Worm (Caenorhabditis elegans) whole organism, L2 larva: ENCODE results near the gene chch-3.

Source experiments
- C34F6.9 ChIP-seq: fragments of 150-350 bp; optimal IDR thresholded peaks from 2 replicates; lab custom pipeline; 2014; ENCODE audit warnings: missing biosample characterization, missing genetic modification characterization
- F13H6.1 ChIP-seq: sonication (generic microtip); optimal IDR thresholded peaks from 2 replicates; lab custom pipeline; 2016; ENCODE audit warnings: missing genetic modification characterization, missing compliant biosample characterization
- R02D3.7 ChIP-seq: fragments of 150-350 bp; optimal IDR thresholded peaks from 2 replicates; lab custom pipeline; 2014; ENCODE audit warnings: missing biosample characterization, missing genetic modification characterization
- Y55F3AM.14 ChIP-seq: fragments of 200-800 bp; sonication (Bioruptor generic); optimal IDR thresholded peaks from 2 replicates; lab custom pipeline; 2018; ENCODE audit warnings: mild to moderate bottlenecking, missing genetic modification characterization, missing compliant biosample characterization
- aly-2 ChIP-seq: fragments of 150-350 bp; optimal IDR thresholded peaks from 2 replicates; lab custom pipeline; 2014; ENCODE audit warnings: missing biosample characterization, missing genetic modification characterization
- ama-1 ChIP-seq: fragments of 150-350 bp; optimal IDR thresholded peaks from 2 replicates; lab custom pipeline; 2018; ENCODE audit warnings: inconsistent platforms
- ceh-16 ChIP-seq: fragments of 150-350 bp; optimal IDR thresholded peaks from 2 replicates; lab custom pipeline; 2014; ENCODE audit warnings: missing biosample characterization, missing genetic modification characterization
- crh-2 ChIP-seq: sonication (generic microtip); optimal IDR thresholded peaks from 2 replicates; lab custom pipeline; 2017; ENCODE audit warnings: missing biosample characterization, missing genetic modification characterization
- egl-27 ChIP-seq: sonication (generic microtip); optimal IDR thresholded peaks from 3 replicates; lab custom pipeline; 2017; ENCODE audit warnings: missing biosample characterization, missing genetic modification reagents, missing genetic modification characterization
- elt-1 ChIP-seq: fragments of 150-350 bp; optimal IDR thresholded peaks from 2 replicates; lab custom pipeline; 2014; ENCODE audit warnings: missing biosample characterization, missing genetic modification characterization
- elt-3 ChIP-seq: sonication (generic microtip); optimal IDR thresholded peaks from 2 replicates; lab custom pipeline; 2017; ENCODE audit warnings: missing biosample characterization, missing genetic modification characterization
- fos-1 ChIP-seq: fragments of 150-350 bp; optimal IDR thresholded peaks from 2 replicates; lab custom pipeline; 2014; ENCODE audit warnings: missing biosample characterization, missing genetic modification characterization
- gmeb-1 ChIP-seq: fragments of 150-350 bp; optimal IDR thresholded peaks from 2 replicates; lab custom pipeline; 2014; ENCODE audit warnings: missing biosample characterization, missing genetic modification characterization
- lin-13 ChIP-seq: fragments of 150-350 bp; optimal IDR thresholded peaks from 2 replicates; lab custom pipeline; 2014; ENCODE audit warnings: missing biosample characterization, missing genetic modification reagents, missing genetic modification characterization
- lin-39 ChIP-seq: fragments of 150-350 bp; optimal IDR thresholded peaks from 2 replicates; lab custom pipeline; 2014; ENCODE audit warnings: missing biosample characterization, missing genetic modification reagents, missing genetic modification characterization
- lsy-2 ChIP-seq, 2 experiments: fragments of 150-350 bp in 1 of 2; sonication (generic microtip) in 1 of 2; optimal IDR thresholded peaks; 2 replicates each; lab custom pipeline; 2014 to 2017; ENCODE audit warnings: missing biosample characterization in 2 of 2, missing genetic modification characterization in 2 of 2
- mdl-1 ChIP-seq, 2 experiments: fragments of 150-350 bp in 1 of 2; sonication (generic microtip) in 1 of 2; optimal IDR thresholded peaks; 2 replicates each; lab custom pipeline; 2017; ENCODE audit warnings: missing biosample characterization in 2 of 2, missing genetic modification characterization in 2 of 2
- nhr-10 ChIP-seq: sonication (generic microtip); optimal IDR thresholded peaks from 2 replicates; lab custom pipeline; 2017; ENCODE audit warnings: missing biosample characterization, missing genetic modification characterization
- nhr-11 ChIP-seq: fragments of 150-350 bp; optimal IDR thresholded peaks from 2 replicates; lab custom pipeline; 2014; ENCODE audit warnings: missing biosample characterization, missing genetic modification characterization
- nhr-12 ChIP-seq: fragments of 150-350 bp; optimal IDR thresholded peaks from 2 replicates; lab custom pipeline; 2014; ENCODE audit warnings: missing biosample characterization, missing genetic modification characterization
- nhr-129 ChIP-seq: fragments of 150-350 bp; optimal IDR thresholded peaks from 2 replicates; lab custom pipeline; 2014; ENCODE audit warnings: missing biosample characterization, missing genetic modification characterization
- nhr-21 ChIP-seq: fragments of 150-350 bp; optimal IDR thresholded peaks from 2 replicates; lab custom pipeline; 2014; ENCODE audit warnings: missing biosample characterization, missing genetic modification characterization
- nhr-237 ChIP-seq: fragments of 150-350 bp; optimal IDR thresholded peaks from 2 replicates; lab custom pipeline; 2014; ENCODE audit warnings: missing biosample characterization, missing genetic modification characterization
- nhr-25 ChIP-seq: fragments of 150-350 bp; sonication (generic microtip); optimal IDR thresholded peaks from 3 replicates; lab custom pipeline; 2014; ENCODE audit warnings: missing biosample characterization, missing genetic modification characterization
- nhr-6 ChIP-seq: fragments of 150-350 bp; optimal IDR thresholded peaks from 2 replicates; lab custom pipeline; 2014; ENCODE audit warnings: missing biosample characterization, missing genetic modification characterization
- nhr-77 ChIP-seq: fragments of 150-350 bp; optimal IDR thresholded peaks from 2 replicates; lab custom pipeline; 2014; ENCODE audit warnings: missing biosample characterization, missing genetic modification characterization
- peb-1 ChIP-seq: fragments of 150-350 bp; optimal IDR thresholded peaks from 2 replicates; lab custom pipeline; 2014; ENCODE audit warnings: missing biosample characterization, missing genetic modification characterization
- sma-3 ChIP-seq: sonication (generic microtip); optimal IDR thresholded peaks from 2 replicates; lab custom pipeline; 2016; ENCODE audit warnings: missing genetic modification reagents, missing genetic modification characterization, missing compliant biosample characterization
- unc-39 ChIP-seq: fragments of 150-350 bp; optimal IDR thresholded peaks from 2 replicates; lab custom pipeline; 2014; ENCODE audit warnings: missing biosample characterization, missing genetic modification characterization
- unc-55 ChIP-seq: fragments of 150-350 bp; sonication (generic microtip); optimal IDR thresholded peaks from 3 replicates; lab custom pipeline; 2014; ENCODE audit warnings: missing biosample characterization, missing genetic modification reagents, missing genetic modification characterization
- zag-1 ChIP-seq: fragments of 150-350 bp; optimal IDR thresholded peaks from 2 replicates; lab custom pipeline; 2014; ENCODE audit warnings: missing biosample characterization, missing genetic modification characterization
- ztf-11 ChIP-seq: sonication (generic microtip); optimal IDR thresholded peaks from 2 replicates; lab custom pipeline; 2017; ENCODE audit warnings: missing biosample characterization, missing genetic modification characterization

chch-3 gene

DNA sequence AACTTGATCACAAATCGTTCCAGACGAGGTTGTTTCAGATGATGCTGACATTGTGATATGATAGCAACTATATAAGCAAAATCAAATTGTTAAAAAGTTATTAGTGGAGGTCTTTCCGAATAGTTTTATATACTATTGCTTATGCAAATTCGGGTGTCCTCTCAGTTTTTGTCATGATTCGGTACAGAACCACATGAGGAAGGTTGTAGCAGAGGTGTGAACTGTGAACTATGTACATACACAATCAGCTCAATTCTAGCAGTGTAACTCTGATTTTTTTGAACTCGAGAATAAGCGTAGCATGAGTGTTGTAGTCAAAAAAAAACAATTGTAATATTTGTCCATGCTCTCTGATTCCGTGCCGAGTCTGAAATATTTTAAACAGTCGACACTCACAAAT, 13.7 kb upstream of the chch-3 start, which contains the start of gene Y51B9A.6:
Gene Y51B9A.6 (minus strand): TSS at position 101 of the 400 bp plus-strand sequence.
- TF ChIP-seq unc-39 (tag; lab: Kevin White, UChicago): no peak
- TF ChIP-seq ceh-16 (tag; lab: Kevin White, UChicago): no peak
- TF ChIP-seq crh-2 (tag; lab: Kevin White, UChicago): no peak

DNA sequence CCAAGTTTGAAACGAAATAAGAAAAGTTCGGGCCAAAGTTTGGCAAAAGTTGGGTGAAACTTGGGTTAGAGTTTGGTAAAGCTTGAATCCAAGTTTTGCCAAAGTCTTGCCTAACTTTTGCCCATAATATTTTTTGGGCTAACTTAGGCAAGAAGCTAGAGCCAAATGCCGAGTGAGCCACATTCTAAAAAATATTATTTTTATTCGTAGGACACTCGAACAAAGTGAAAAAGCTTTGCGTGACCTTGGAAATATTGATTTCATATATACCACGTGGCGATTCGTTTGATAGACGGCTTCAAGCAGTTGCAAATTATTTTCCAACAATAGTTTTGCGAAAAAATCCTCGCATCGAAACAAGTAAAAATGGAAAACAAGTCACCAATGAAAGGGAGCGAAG, 13.0 kb upstream of the chch-3 start, which contains the start of gene Y51B9A.5:
Gene Y51B9A.5 (plus strand): TSS at position 301 of the 400 bp plus-strand sequence.
- no peak for TF ChIP-seq nhr-77 (tag; lab: Kevin White, UChicago)
- no peak for TF ChIP-seq nhr-11 (tag; lab: Kevin White, UChicago)
- no peak for TF ChIP-seq nhr-129 (tag; lab: Kevin White, UChicago)
- no peak for TF ChIP-seq lin-13 (GFP tag; lab: Kevin White, UChicago)
- TF ChIP-seq ama-1 (lab: Kevin White, UChicago): no peak
- TF ChIP-seq unc-55: no peak
- TF ChIP-seq ceh-16 (tag; lab: Kevin White, UChicago): no peak
- TF ChIP-seq nhr-10 (tag; lab: Kevin White, UChicago): no peak
- no peak for TF ChIP-seq ztf-11 (tag; lab: Kevin White, UChicago)
- TF ChIP-seq nhr-237 (tag; lab: Kevin White, UChicago): no peak
- TF ChIP-seq lin-39 (tag; lab: Kevin White, UChicago): no peak
- no peak for TF ChIP-seq nhr-6
- no peak for TF ChIP-seq elt-3 (tag; lab: Kevin White, UChicago)
- no peak for TF ChIP-seq F13H6.1 (tag; lab: Kevin White, UChicago)
- TF ChIP-seq, all 48 proteins: peak for 0

DNA sequence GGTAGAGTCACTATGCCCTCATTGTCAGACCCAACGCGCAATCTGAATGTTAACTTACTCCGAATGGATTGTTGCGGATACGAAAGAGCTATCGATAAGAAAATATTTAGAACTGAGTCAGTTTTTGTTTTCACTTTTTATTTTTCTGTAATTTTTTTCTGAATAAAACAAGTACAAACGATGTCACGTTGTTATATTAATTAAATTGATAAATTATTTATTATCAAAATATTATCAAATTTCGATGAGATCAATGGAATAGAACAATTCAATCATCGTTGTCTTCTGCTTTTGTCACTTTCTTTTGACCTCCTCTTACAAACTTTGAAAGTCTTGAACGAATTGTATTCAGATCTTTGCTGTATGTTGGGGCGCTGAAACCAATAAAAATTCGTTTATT, 9.8 kb upstream of the chch-3 start, which contains the start of gene mpz-6:
Gene mpz-6 (minus strand): TSS at position 101 of the 400 bp plus-strand sequence.
- TF ChIP-seq elt-3 (tag; lab: Kevin White, UChicago) (no peak), sma-3 (GFP tag; lab: Kevin White, UChicago) (no peak), ztf-11 (tag; lab: Kevin White, UChicago) (no peak), egl-27 (tag; lab: Kevin White, UChicago) (no peak), F13H6.1 (tag; lab: Kevin White, UChicago) (no peak), lin-39 (tag; lab: Kevin White, UChicago) (no peak), mdl-1 (tag; optimal IDR thresholded peaks at IDR 0.05; lab: Kevin White, UChicago) (no peak), ceh-16 (tag; lab: Kevin White, UChicago) (no peak), fos-1 (tag; lab: Kevin White, UChicago) (no peak), lsy-2 (tag; optimal IDR thresholded peaks at IDR 0.05; lab: Kevin White, UChicago) (no peak), nhr-12 (tag; lab: Kevin White, UChicago) (no peak), lin-13 (GFP tag; lab: Kevin White, UChicago) (no peak), aly-2 (tag; lab: Kevin White, UChicago) (no peak), zag-1 (tag; lab: Kevin White, UChicago) (no peak), nhr-237 (tag; lab: Kevin White, UChicago) (no peak), unc-55 (no peak), peb-1 (tag; lab: Kevin White, UChicago) (no peak), nhr-25 (tag; lab: Kevin White, UChicago) (no peak), gmeb-1 (tag; lab: Kevin White, UChicago) (no peak), nhr-6 (no peak)

DNA sequence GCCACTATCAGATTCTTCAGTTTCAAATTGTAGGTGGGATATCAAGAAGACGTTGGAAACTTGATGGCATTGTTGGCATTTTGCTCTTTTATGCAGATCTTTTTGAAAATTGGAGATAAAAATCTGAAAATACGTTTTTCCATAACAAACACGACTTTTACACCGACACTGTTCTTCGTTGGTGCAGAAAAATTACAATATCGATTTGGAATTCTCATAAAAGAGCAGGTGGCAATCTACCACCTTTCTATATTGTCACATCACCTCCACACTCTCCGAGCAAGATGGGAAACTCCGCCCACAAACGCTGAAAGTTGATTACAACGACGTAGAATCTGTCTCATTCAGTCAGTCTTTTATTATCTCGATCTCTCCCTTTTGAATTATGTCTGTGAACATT, 9.3 kb upstream of the chch-3 start, which contains the start of gene arrd-2:
Gene arrd-2 (plus strand): TSS at position 301 of the 400 bp plus-strand sequence.
- no peak for TF ChIP-seq nhr-12 (tag; lab: Kevin White, UChicago)
- no peak for TF ChIP-seq egl-27 (tag; lab: Kevin White, UChicago)

DNA sequence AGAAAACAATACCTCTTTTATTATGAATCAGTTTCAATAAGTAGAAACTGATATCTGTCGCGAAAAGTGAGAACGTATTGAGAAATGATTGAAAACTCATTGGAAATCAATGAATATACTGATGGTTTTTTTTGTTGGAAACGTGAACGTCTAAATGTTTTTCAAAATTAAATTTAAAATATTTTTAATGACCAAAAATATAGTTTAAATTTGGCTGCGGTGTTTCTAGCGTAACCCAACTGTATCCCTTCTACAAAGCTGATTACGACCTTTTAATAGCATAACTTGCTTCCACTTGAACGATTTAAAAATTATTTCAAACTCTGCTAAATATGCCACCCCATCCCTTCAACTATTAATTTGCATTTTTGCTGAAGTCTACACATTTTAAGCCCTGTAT, 5.3 kb upstream of the chch-3 start, which contains the start of gene M176.9:
Gene M176.9 (minus strand): TSS at position 101 of the 400 bp plus-strand sequence.
- TF ChIP-seq lin-13 (GFP tag; lab: Kevin White, UChicago): no peak
- TF ChIP-seq R02D3.7 (tag; lab: Kevin White, UChicago): no peak
- no peak for TF ChIP-seq egl-27 (tag; lab: Kevin White, UChicago)
- no peak for TF ChIP-seq nhr-10 (tag; lab: Kevin White, UChicago)
- TF ChIP-seq nhr-12 (tag; lab: Kevin White, UChicago): no peak
- no peak for TF ChIP-seq peb-1 (tag; lab: Kevin White, UChicago)
- no peak for TF ChIP-seq Y55F3AM.14 (GFP tag; lab: Kevin White, UChicago)
- TF ChIP-seq nhr-25 (tag; lab: Kevin White, UChicago): no peak
- no peak for TF ChIP-seq C34F6.9 (tag; lab: Kevin White, UChicago)
- no peak for TF ChIP-seq unc-55
- TF ChIP-seq ama-1 (lab: Kevin White, UChicago): no peak
- TF ChIP-seq nhr-21 (tag; lab: Kevin White, UChicago): no peak
- no peak for TF ChIP-seq elt-1 (tag; lab: Kevin White, UChicago)
- TF ChIP-seq, all 48 proteins: peak for 0
